Worm (Caenorhabditis elegans) whole organism, early embryonic: ENCODE measurements around the gene nstp-9.

Experiments used
- B0310.2 ChIP-seq: sonication (generic microtip); optimal IDR thresholded peaks from 2 replicates; lab custom pipeline; 2016; ENCODE audit warnings: mild to moderate bottlenecking, missing genetic modification characterization, missing compliant biosample characterization
- F13C5.2 ChIP-seq: sonication (generic microtip); optimal IDR thresholded peaks from 2 replicates; lab custom pipeline; 2017; ENCODE audit warnings: mild to moderate bottlenecking, missing genetic modification characterization, inconsistent platforms, missing compliant biosample characterization
- aly-1 ChIP-seq: sonication (generic microtip); optimal IDR thresholded peaks from 2 replicates; lab custom pipeline; 2016; ENCODE audit warnings: missing genetic modification characterization, missing compliant biosample characterization
- ama-1 ChIP-seq: fragments of 150-350 bp; optimal IDR thresholded peaks from 2 replicates; lab custom pipeline; 2014
- ceh-13 ChIP-seq: fragments of 200-800 bp; sonication (Bioruptor generic); optimal IDR thresholded peaks from 2 replicates; lab custom pipeline; 2018; ENCODE audit warnings: mild to moderate bottlenecking, missing genetic modification characterization, missing compliant biosample characterization
- ceh-36 ChIP-seq: sonication (generic microtip); optimal IDR thresholded peaks from 2 replicates; lab custom pipeline; 2016; ENCODE audit warnings: missing genetic modification characterization, inconsistent platforms, missing compliant biosample characterization
- ets-7 ChIP-seq: sonication (generic microtip); optimal IDR thresholded peaks from 2 replicates; lab custom pipeline; 2016; ENCODE audit warnings: missing genotype, missing genetic modification characterization, missing compliant biosample characterization
- flt-1 ChIP-seq: fragments of 200-800 bp; sonication (Bioruptor generic); IDR thresholded peaks from 2 replicates; pipeline ENCODE4 v1.3.6; 2022; ENCODE audit warnings: missing genetic modification characterization, missing compliant biosample characterization
- hmbx-1 ChIP-seq: sonication (generic microtip); optimal IDR thresholded peaks from 2 replicates; lab custom pipeline; 2016; ENCODE audit warnings: mild to moderate bottlenecking, missing genetic modification characterization, missing compliant biosample characterization
- hmg-4 ChIP-seq: fragments of 200-800 bp; sonication (Bioruptor generic); optimal IDR thresholded peaks from 2 replicates; lab custom pipeline; 2018; ENCODE audit warnings: mild to moderate bottlenecking, missing genetic modification characterization, missing compliant biosample characterization
- hnd-1 ChIP-seq: sonication (generic microtip); optimal IDR thresholded peaks from 2 replicates; lab custom pipeline; 2016; ENCODE audit warnings: missing genetic modification characterization, missing compliant biosample characterization
- pes-1 ChIP-seq: fragments of 200-800 bp; sonication (Bioruptor generic); IDR thresholded peaks from 2 replicates; pipeline ENCODE4 v1.3.6; 2022; ENCODE audit warnings: missing genetic modification reagents, missing genetic modification characterization, missing compliant biosample characterization
- scrt-1 ChIP-seq: fragments of 200-800 bp; sonication (Bioruptor generic); IDR thresholded peaks from 2 replicates; pipeline ENCODE4 v1.3.6; 2022; ENCODE audit warnings: missing genetic modification characterization, missing compliant biosample characterization
- sea-1 ChIP-seq: fragments of 200-800 bp; sonication (Bioruptor generic); conservative IDR thresholded peaks from 2 replicates; pipeline ENCODE4 v1.3.6; 2022; ENCODE audit warnings: missing genetic modification characterization, missing compliant biosample characterization
- tbx-11 ChIP-seq: fragments of 200-800 bp; sonication (Bioruptor generic); IDR thresholded peaks from 2 replicates; pipeline ENCODE4 v1.3.6; 2022; ENCODE audit warnings: missing genetic modification characterization, missing compliant biosample characterization
- tbx-37 ChIP-seq: fragments of 200-800 bp; sonication (Bioruptor generic); conservative IDR thresholded peaks from 2 replicates; pipeline ENCODE4 v1.3.6; 2022; ENCODE audit warnings: missing genetic modification reagents, missing genetic modification characterization, missing compliant biosample characterization
- tra-4 ChIP-seq: sonication (generic microtip); optimal IDR thresholded peaks from 2 replicates; lab custom pipeline; 2017; ENCODE audit warnings: missing genetic modification characterization, missing compliant biosample characterization

nstp-9 gene

DNA sequence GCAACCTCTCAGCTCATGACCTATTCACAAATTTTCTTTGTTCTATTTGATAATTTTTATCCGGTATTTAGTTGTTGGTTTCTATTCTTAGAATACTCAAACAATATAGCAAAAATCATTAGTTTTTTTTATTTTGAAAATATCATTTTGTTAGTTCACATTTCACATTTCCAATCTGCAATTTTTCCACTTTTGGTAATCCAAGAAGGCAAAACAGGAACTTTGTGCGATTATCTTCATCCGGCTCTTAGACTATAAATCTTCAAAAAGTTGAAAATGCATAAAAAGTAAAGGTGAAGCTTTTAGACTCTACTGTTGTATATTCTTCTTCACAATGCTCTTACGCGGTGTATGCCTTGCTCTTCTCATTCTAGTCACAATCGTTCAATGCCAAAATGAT, 38.9 kb upstream of the nstp-9 start, which contains the start of gene nlp-19:
Gene nlp-19, plus strand, starts transcription at position 301 of the 400 bp plus-strand sequence.
- TF ChIP-seq hmbx-1 (tag; lab: Kevin White, UChicago) (no peak), tra-4 (tag; lab: Kevin White, UChicago) (no peak), ceh-13 (GFP tag; lab: Kevin White, UChicago) (no peak), ceh-36 (tag; lab: Kevin White, UChicago) (no peak), ama-1 (lab: Kevin White, UChicago) (no peak), aly-1 (no peak), sea-1 (GFP tag; lab: Robert Waterston, UW) (no peak), hnd-1 (tag; lab: Kevin White, UChicago) (no peak), flt-1 (no peak), ets-7 (no peak), scrt-1 (GFP tag; lab: Robert Waterston, UW) (no peak), tbx-11 (GFP tag; lab: Robert Waterston, UW) (no peak), pes-1 (GFP tag; lab: Robert Waterston, UW) (no peak), B0310.2 (tag; lab: Kevin White, UChicago) (no peak), hmg-4 (no peak)

DNA sequence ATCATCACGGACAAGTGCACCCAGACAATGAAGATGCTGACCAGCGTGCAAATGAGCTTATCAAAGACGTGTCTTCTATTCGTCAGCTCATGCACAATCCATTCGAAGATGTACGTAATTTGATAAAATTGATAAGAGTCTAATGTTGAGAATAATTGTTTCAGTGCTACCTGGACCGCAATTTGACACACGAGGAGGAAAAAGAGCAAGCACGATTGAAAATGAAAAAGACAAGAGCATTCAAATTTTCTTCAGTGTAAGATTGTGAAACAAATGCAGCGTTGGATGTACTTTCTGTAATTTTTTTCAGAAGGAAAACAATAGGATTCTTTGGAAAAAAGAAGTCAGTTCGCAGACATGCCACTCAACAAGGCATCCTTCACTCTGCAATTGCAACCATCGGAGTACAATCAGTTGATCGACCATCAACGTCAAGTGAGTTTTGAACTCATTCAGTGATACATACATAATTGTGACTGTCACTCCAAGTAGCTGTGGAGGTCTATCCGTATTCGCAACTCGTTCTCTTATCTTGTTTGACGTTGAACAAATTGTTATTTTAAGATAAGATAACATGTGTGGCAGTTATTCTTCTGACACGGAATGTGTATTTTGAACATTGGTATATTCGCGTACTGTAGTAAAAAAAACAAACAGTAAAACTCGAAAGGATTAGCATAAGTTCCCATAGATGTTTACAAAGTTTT, 37.6 kb upstream of the nstp-9 start:
- no peak for TF ChIP-seq scrt-1 (GFP tag; lab: Robert Waterston, UW)
- no peak for TF ChIP-seq hnd-1 (tag; lab: Kevin White, UChicago)
- TF ChIP-seq F13C5.2 = no peak
- TF ChIP-seq ceh-36 (tag; lab: Kevin White, UChicago) = no peak
- no peak for TF ChIP-seq ama-1 (lab: Kevin White, UChicago)
- TF ChIP-seq tra-4 (tag; lab: Kevin White, UChicago) = no peak
- no peak for TF ChIP-seq hmg-4
- no peak for TF ChIP-seq sea-1 (GFP tag; lab: Robert Waterston, UW)
- no peak for TF ChIP-seq flt-1
- no peak for TF ChIP-seq tbx-11 (GFP tag; lab: Robert Waterston, UW)
- no peak for TF ChIP-seq ets-7
- no peak for TF ChIP-seq pes-1 (GFP tag; lab: Robert Waterston, UW)

DNA sequence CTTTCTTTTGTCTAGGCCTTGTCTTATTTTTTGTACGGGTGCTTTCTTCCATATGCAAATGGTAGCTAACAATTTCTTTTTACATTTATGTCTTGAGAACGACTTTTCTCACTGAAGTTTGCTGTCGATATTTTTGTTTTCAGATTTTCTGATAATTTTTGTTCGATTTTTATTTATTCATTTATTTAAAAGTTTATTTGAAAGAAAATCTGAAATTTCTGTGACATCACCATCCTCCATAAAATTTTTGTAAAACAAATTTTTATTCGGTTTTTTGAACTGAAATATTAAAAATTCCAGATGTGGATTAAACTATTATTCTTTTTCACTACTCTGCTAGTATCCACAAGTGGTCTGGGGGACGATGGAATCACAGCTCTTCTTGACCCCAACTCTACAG, 34.3 kb upstream of the nstp-9 start, which contains the start of gene pbo-4:
Gene pbo-4, plus strand, starts transcription at position 301 of the 400 bp plus-strand sequence.
- TF ChIP-seq F13C5.2 (no peak), ceh-13 (GFP tag; lab: Kevin White, UChicago) (no peak), ets-7 (no peak), tbx-11 (GFP tag; lab: Robert Waterston, UW) (no peak), flt-1 (no peak), tbx-37 (no peak)

DNA sequence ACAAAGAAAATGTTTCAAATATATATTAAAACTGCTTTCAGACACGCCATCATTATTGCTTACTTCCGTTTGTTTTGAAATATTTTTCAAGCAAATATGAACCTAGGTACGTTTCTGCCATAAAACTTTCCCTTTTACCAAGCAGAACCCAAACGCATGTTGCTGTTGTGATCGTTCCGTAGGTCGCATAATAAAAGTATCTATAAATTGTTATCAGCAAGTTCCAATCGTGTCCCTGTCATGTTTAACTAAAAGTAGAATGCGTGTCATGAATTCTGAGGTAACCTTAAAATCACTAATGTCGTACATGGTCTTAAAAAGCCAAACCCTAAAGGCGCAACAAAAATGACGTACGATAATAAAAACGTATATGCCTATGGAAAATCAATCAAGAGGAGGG, 32.4 kb upstream of the nstp-9 start:
- TF ChIP-seq F13C5.2 = no peak
- TF ChIP-seq flt-1 = no peak
- no peak for TF ChIP-seq tbx-11 (GFP tag; lab: Robert Waterston, UW)
- no peak for TF ChIP-seq ceh-36 (tag; lab: Kevin White, UChicago)
- TF ChIP-seq B0310.2 (tag; lab: Kevin White, UChicago) = no peak
- no peak for TF ChIP-seq hnd-1 (tag; lab: Kevin White, UChicago)
- no peak for TF ChIP-seq aly-1
- TF ChIP-seq tra-4 (tag; lab: Kevin White, UChicago) = no peak
- TF ChIP-seq scrt-1 (GFP tag; lab: Robert Waterston, UW) = no peak
- TF ChIP-seq hmg-4 = no peak
- no peak for TF ChIP-seq sea-1 (GFP tag; lab: Robert Waterston, UW)
- TF ChIP-seq pes-1 (GFP tag; lab: Robert Waterston, UW) = no peak

DNA sequence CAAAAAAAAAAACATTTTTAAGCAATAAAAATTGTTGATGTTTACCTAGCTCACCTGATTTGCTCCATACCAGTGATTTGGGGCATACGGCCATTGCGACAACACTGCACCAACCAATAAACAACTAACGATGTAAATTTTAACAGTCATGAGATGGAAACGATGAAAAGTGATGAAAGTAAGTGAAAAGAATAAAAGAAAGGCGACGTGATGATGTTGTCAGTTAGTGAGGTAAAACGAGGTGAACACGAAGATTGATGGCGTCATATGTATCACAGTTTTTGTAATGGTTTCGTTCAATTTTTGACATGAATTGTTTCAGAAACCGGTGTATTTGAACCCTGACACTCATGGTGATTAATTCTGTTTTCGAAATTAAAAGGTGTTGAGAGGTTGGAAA, 31.7 kb upstream of the nstp-9 start, which contains the start of gene K09C8.7:
Gene K09C8.7, minus strand, starts transcription at position 226 of the 400 bp plus-strand sequence.
- no peak for TF ChIP-seq F13C5.2

DNA sequence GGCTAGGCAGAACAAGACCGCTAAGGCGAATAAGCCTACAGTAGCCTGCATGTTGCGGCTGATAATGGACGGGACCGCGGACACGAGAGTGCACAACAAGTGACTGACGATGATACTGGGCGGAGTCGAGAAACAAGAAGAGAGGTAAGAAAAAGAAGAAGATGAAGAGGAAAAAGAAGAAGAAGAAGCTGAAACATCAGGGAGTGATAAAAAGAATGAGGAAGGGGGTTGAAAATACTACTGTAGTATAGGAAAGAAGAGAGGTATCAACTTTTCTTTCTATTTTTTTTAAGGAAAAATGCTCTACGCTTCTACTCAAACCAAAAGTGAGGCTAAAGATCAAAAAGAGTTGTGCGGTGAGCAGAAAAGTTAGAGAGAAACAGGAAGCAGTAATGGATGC, 29.3 kb upstream of the nstp-9 start, which contains the start of gene T21B6.3:
Gene T21B6.3, minus strand, starts transcription at position 101 of the 400 bp plus-strand sequence.
- no peak for TF ChIP-seq tra-4 (tag; lab: Kevin White, UChicago)
- TF ChIP-seq ama-1 (lab: Kevin White, UChicago) = no peak
- no peak for TF ChIP-seq scrt-1 (GFP tag; lab: Robert Waterston, UW)
- no peak for TF ChIP-seq aly-1
- no peak for TF ChIP-seq tbx-11 (GFP tag; lab: Robert Waterston, UW)
- TF ChIP-seq ceh-36 (tag; lab: Kevin White, UChicago) = no peak
- no peak for TF ChIP-seq pes-1 (GFP tag; lab: Robert Waterston, UW)
- no peak for TF ChIP-seq flt-1
- no peak for TF ChIP-seq ets-7
- TF ChIP-seq F13C5.2 = no peak
- no peak for TF ChIP-seq B0310.2 (tag; lab: Kevin White, UChicago)
- TF ChIP-seq sea-1 (GFP tag; lab: Robert Waterston, UW) = no peak
- TF ChIP-seq hmg-4 = no peak
- no peak for TF ChIP-seq hmbx-1 (tag; lab: Kevin White, UChicago)

DNA sequence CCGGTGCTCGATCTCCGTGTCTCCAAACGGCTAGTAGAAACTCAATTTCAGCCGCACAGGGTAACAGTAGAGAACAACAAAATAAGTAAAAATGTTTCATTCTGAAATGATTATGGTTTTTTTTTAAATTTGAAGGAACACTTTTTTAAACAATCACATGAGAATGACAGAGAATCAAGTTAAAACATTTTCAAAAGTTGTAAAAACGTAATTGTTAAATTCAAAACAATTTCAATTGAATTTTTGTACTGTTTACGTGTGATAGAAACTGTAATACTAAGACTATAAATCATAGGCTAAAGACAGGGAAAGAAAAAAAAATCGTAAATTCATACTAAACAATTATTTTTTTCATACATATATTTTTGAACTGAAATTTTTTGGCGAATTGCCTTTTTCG, 21.7 kb upstream of the nstp-9 start, which contains the start of gene pho-7:
Gene pho-7, minus strand, starts transcription at position 101 of the 400 bp plus-strand sequence.
- TF ChIP-seq flt-1 = no peak
- no peak for TF ChIP-seq hmg-4
- TF ChIP-seq hnd-1 (tag; lab: Kevin White, UChicago) = no peak
- no peak for TF ChIP-seq pes-1 (GFP tag; lab: Robert Waterston, UW)
- TF ChIP-seq scrt-1 (GFP tag; lab: Robert Waterston, UW) = no peak
